Worm (Caenorhabditis elegans) whole organism, L3 larva: ENCODE data around the gene C47E8.1.

Experiments
- R02D3.7 ChIP-seq: fragments of 150-350 bp; optimal IDR thresholded peaks from 2 replicates; lab custom pipeline; 2014; ENCODE audit warnings: missing biosample characterization, missing genetic modification characterization
- ZK546.5 ChIP-seq: sonication (generic microtip); optimal IDR thresholded peaks from 2 replicates; lab custom pipeline; 2017; ENCODE audit warnings: missing biosample characterization, missing genetic modification characterization
- ama-1 ChIP-seq: fragments of 150-350 bp; optimal IDR thresholded peaks from 2 replicates; lab custom pipeline; 2018
- ceh-28 ChIP-seq: fragments of 150-350 bp; optimal IDR thresholded peaks from 2 replicates; lab custom pipeline; 2014; ENCODE audit warnings: missing biosample characterization, missing genetic modification reagents, missing genetic modification characterization
- ceh-82 ChIP-seq: fragments of 150-350 bp; optimal IDR thresholded peaks from 2 replicates; lab custom pipeline; 2014; ENCODE audit warnings: missing biosample characterization, missing genetic modification characterization
- ceh-9 ChIP-seq: sonication (generic microtip); optimal IDR thresholded peaks from 2 replicates; lab custom pipeline; 2018; ENCODE audit warnings: missing biosample characterization, missing genetic modification characterization
- egl-5 ChIP-seq: fragments of 150-350 bp; optimal IDR thresholded peaks from 2 replicates; lab custom pipeline; 2017; ENCODE audit warnings: missing biosample characterization, missing genetic modification reagents, missing genetic modification characterization, inconsistent platforms
- elt-2 ChIP-seq: sonication (generic microtip); optimal IDR thresholded peaks from 2 replicates; lab custom pipeline; 2016; ENCODE audit warnings: missing genetic modification reagents, mild to moderate bottlenecking, missing genetic modification characterization, missing compliant biosample characterization
- eor-1 ChIP-seq, 2 experiments: fragments of 150-350 bp; optimal IDR thresholded peaks; 2 replicates each; lab custom pipeline; 2014 to 2018; ENCODE audit warnings: missing biosample characterization in 2 of 2, missing genetic modification characterization in 2 of 2
- fkh-10 ChIP-seq: sonication (generic microtip); optimal IDR thresholded peaks from 2 replicates; lab custom pipeline; 2017; ENCODE audit warnings: missing biosample characterization, missing genetic modification reagents, missing genetic modification characterization
- fos-1 ChIP-seq: fragments of 150-350 bp; optimal IDR thresholded peaks from 2 replicates; lab custom pipeline; 2014; ENCODE audit warnings: missing biosample characterization, missing genetic modification characterization
- hmg-11 ChIP-seq: sonication (generic microtip); optimal IDR thresholded peaks from 2 replicates; lab custom pipeline; 2016; ENCODE audit warnings: missing genetic modification characterization, missing compliant biosample characterization
- lin-15B ChIP-seq: fragments of 150-350 bp; optimal IDR thresholded peaks from 2 replicates; lab custom pipeline; 2014; ENCODE audit warnings: missing biosample characterization, missing genetic modification characterization
- lin-39 ChIP-seq: fragments of 150-350 bp; optimal IDR thresholded peaks from 2 replicates; lab custom pipeline; 2018; ENCODE audit warnings: missing biosample characterization, missing genetic modification reagents, missing genetic modification characterization
- lsy-12 ChIP-seq: sonication (generic microtip); optimal IDR thresholded peaks from 2 replicates; lab custom pipeline; 2016; ENCODE audit warnings: mild to moderate bottlenecking, missing genetic modification characterization, missing compliant biosample characterization
- mml-1 ChIP-seq: fragments of 150-350 bp; sonication (generic microtip); optimal IDR thresholded peaks from 3 replicates; lab custom pipeline; 2014; ENCODE audit warnings: missing biosample characterization, missing genetic modification characterization
- nfya-1 ChIP-seq: sonication (generic microtip); optimal IDR thresholded peaks from 2 replicates; lab custom pipeline; 2017; ENCODE audit warnings: missing genetic modification characterization, mild to moderate bottlenecking, missing compliant biosample characterization, antibody characterized with exemption, moderate library complexity; ENCODE audit not compliant: insufficient read depth
- nhr-11 ChIP-seq: fragments of 150-350 bp; optimal IDR thresholded peaks from 2 replicates; lab custom pipeline; 2014; ENCODE audit warnings: missing biosample characterization, missing genetic modification characterization
- nhr-23 ChIP-seq: fragments of 150-350 bp; optimal IDR thresholded peaks from 2 replicates; lab custom pipeline; 2014; ENCODE audit warnings: missing biosample characterization, missing genetic modification reagents, missing genetic modification characterization
- nhr-237 ChIP-seq: fragments of 150-350 bp; optimal IDR thresholded peaks from 2 replicates; lab custom pipeline; 2014; ENCODE audit warnings: missing biosample characterization, missing genetic modification characterization
- nhr-25 ChIP-seq: sonication (generic microtip); optimal IDR thresholded peaks from 2 replicates; lab custom pipeline; 2017; ENCODE audit warnings: missing biosample characterization, missing genetic modification characterization
- nhr-28 ChIP-seq: fragments of 150-350 bp; optimal IDR thresholded peaks from 2 replicates; lab custom pipeline; 2014; ENCODE audit warnings: missing biosample characterization, missing genetic modification characterization
- nhr-43 ChIP-seq: sonication (generic microtip); optimal IDR thresholded peaks from 2 replicates; lab custom pipeline; 2016; ENCODE audit warnings: mild to moderate bottlenecking, missing genetic modification characterization, missing compliant biosample characterization; ENCODE audit not compliant: poor library complexity, severe bottlenecking
- pha-4 ChIP-seq: fragments of 150-350 bp; optimal IDR thresholded peaks from 2 replicates; lab custom pipeline; 2014; ENCODE audit warnings: missing biosample characterization, missing genetic modification reagents, missing genetic modification characterization
- sea-2 ChIP-seq: fragments of 150-350 bp; sonication (generic microtip); optimal IDR thresholded peaks from 4 replicates; lab custom pipeline; 2014; ENCODE audit warnings: missing biosample characterization, missing genetic modification reagents, missing genetic modification characterization
- snpc-4 ChIP-seq: fragments of 150-350 bp; optimal IDR thresholded peaks from 2 replicates; lab custom pipeline; 2014; ENCODE audit warnings: missing biosample characterization, missing genetic modification characterization
- tbx-2 ChIP-seq: sonication (generic microtip); optimal IDR thresholded peaks from 2 replicates; lab custom pipeline; 2016; ENCODE audit warnings: mild to moderate bottlenecking, missing genetic modification characterization, missing compliant biosample characterization
- unc-39 ChIP-seq: sonication (generic microtip); optimal IDR thresholded peaks from 4 replicates; lab custom pipeline; 2017; ENCODE audit warnings: missing biosample characterization, missing genetic modification characterization
- unc-62 ChIP-seq: fragments of 150-350 bp; sonication (generic microtip); optimal IDR thresholded peaks from 4 replicates; lab custom pipeline; 2014; ENCODE audit warnings: missing biosample characterization, missing genetic modification reagents, missing genetic modification characterization
- ztf-11 ChIP-seq: fragments of 150-350 bp; optimal IDR thresholded peaks from 2 replicates; lab custom pipeline; 2014; ENCODE audit warnings: missing biosample characterization, missing genetic modification characterization
- ztf-4 ChIP-seq: fragments of 150-350 bp; optimal IDR thresholded peaks from 2 replicates; lab custom pipeline; 2014; ENCODE audit warnings: missing biosample characterization, missing genetic modification characterization

C47E8.1 gene

ce11 chrV:14685435-14686058 lies 19.7 kb downstream of the C47E8.1 start, which contains the start of gene C47E8.4 (continued):
- TF ChIP-seq ztf-11 (tag; lab: Kevin White, UChicago) (no peak), ZK546.5 (tag; lab: Kevin White, UChicago) (peak; percentile 39), R02D3.7 (peak; percentile 89), ceh-28 (tag; lab: Kevin White, UChicago) (peak; percentile 93), unc-62 (GFP tag; lab: Kevin White, UChicago) (peak; percentile 87), nhr-28 (tag; lab: Kevin White, UChicago) (peak; percentile 61), fkh-10 (peak; percentile 98), ceh-9 (tag; lab: Kevin White, UChicago) (no peak), nhr-11 (peak; percentile 93), sea-2 (GFP tag; lab: Kevin White, UChicago) (no peak)

ce11 chrV:14686231-14687105 lies 20.6 kb downstream of the C47E8.1 start:
- TF ChIP-seq nhr-11 (no peak), ama-1 (lab: Kevin White, UChicago) (peak; percentile 93), snpc-4 (peak; percentile 3), lin-15B (no peak), hmg-11 (tag; lab: Kevin White, UChicago) (no peak), pha-4 (tag; lab: Kevin White, UChicago) (no peak), nhr-25 (tag; lab: Kevin White, UChicago) (peak; percentile 11)
- TF ChIP-seq, all 47 proteins: peak for 3

ce11 chrV:14687106-14687964 lies 21.5 kb downstream of the C47E8.1 start:
- TF ChIP-seq unc-39 (tag; lab: Kevin White, UChicago) (no peak), nfya-1 (tag; lab: Kevin White, UChicago) (peak; percentile 25), sea-2 (GFP tag; lab: Kevin White, UChicago) (no peak), pha-4 (tag; lab: Kevin White, UChicago) (peak; percentile 16), eor-1 (tag; optimal IDR thresholded peaks at IDR 0.05; lab: Kevin White, UChicago) (no peak), ama-1 (lab: Kevin White, UChicago) (peak; percentile 91), ztf-4 (tag; lab: Kevin White, UChicago) (peak; percentile 5), nhr-237 (tag; lab: Kevin White, UChicago) (no peak)

ce11 chrV:14688097-14688912 lies 22.5 kb downstream of the C47E8.1 start, which contains the start of gene C47E8.11:
TSS of gene C47E8.11 (plus strand) at chrV:14688616.
- peak; percentile 89 for TF ChIP-seq nhr-25 (tag; lab: Kevin White, UChicago)
- TF ChIP-seq egl-5 (tag; lab: Kevin White, UChicago) = peak; percentile 26
- no peak for TF ChIP-seq mml-1 (tag; lab: Kevin White, UChicago)
- TF ChIP-seq ztf-4 (tag; lab: Kevin White, UChicago) = peak; percentile 71
- TF ChIP-seq tbx-2 (tag; lab: Kevin White, UChicago) = peak; percentile 81
- TF ChIP-seq nhr-23 (tag; lab: Kevin White, UChicago) = peak; percentile 64
- no peak for TF ChIP-seq ztf-11 (tag; lab: Kevin White, UChicago)
- TF ChIP-seq nhr-28 (tag; lab: Kevin White, UChicago) = no peak
- peak; percentile 59 for TF ChIP-seq nhr-43 (tag; lab: Kevin White, UChicago)
- TF ChIP-seq ceh-82 (tag; lab: Kevin White, UChicago) = no peak
- no peak for TF ChIP-seq lin-15B
- peak; percentile 29 for TF ChIP-seq fos-1
- TF ChIP-seq hmg-11 (tag; lab: Kevin White, UChicago) = peak; percentile 22
- TF ChIP-seq elt-2 (tag; lab: Kevin White, UChicago) = peak; percentile 42
- TF ChIP-seq pha-4 (tag; lab: Kevin White, UChicago) = peak; percentile 79
- TF ChIP-seq lin-39 (tag; lab: Kevin White, UChicago) = peak; percentile 45
- peak; percentile 52 for TF ChIP-seq snpc-4
- TF ChIP-seq ama-1 (lab: Kevin White, UChicago) = peak; percentile 99
- TF ChIP-seq nhr-237 (tag; lab: Kevin White, UChicago) = no peak
- peak; percentile 60 for TF ChIP-seq nfya-1 (tag; lab: Kevin White, UChicago)
- TF ChIP-seq lsy-12 (tag; lab: Kevin White, UChicago) = peak; percentile 37
- TF ChIP-seq, all 47 proteins: peak for 15
